Worm (Caenorhabditis elegans) whole organism, L3 larva: ENCODE results near the gene C44C1.6.

Experiments used
- R02D3.7 ChIP-seq: fragments of 150-350 bp; optimal IDR thresholded peaks from 2 replicates; lab custom pipeline; 2014; ENCODE audit warnings: missing biosample characterization, missing genetic modification characterization
- ZK546.5 ChIP-seq: sonication (generic microtip); optimal IDR thresholded peaks from 2 replicates; lab custom pipeline; 2017; ENCODE audit warnings: missing biosample characterization, missing genetic modification characterization
- ama-1 ChIP-seq: fragments of 150-350 bp; optimal IDR thresholded peaks from 2 replicates; lab custom pipeline; 2018
- ceh-16 ChIP-seq: sonication (generic microtip); optimal IDR thresholded peaks from 2 replicates; lab custom pipeline; 2017; ENCODE audit warnings: missing biosample characterization, missing genetic modification characterization
- ceh-28 ChIP-seq: fragments of 150-350 bp; optimal IDR thresholded peaks from 2 replicates; lab custom pipeline; 2014; ENCODE audit warnings: missing biosample characterization, missing genetic modification reagents, missing genetic modification characterization
- ceh-82 ChIP-seq: fragments of 150-350 bp; optimal IDR thresholded peaks from 2 replicates; lab custom pipeline; 2014; ENCODE audit warnings: missing biosample characterization, missing genetic modification characterization
- ceh-9 ChIP-seq: sonication (generic microtip); optimal IDR thresholded peaks from 2 replicates; lab custom pipeline; 2018; ENCODE audit warnings: missing biosample characterization, missing genetic modification characterization
- daf-12 ChIP-seq: fragments of 150-350 bp; optimal IDR thresholded peaks from 2 replicates; lab custom pipeline; 2014; ENCODE audit warnings: missing biosample characterization, missing genetic modification reagents, missing genetic modification characterization
- egl-27 ChIP-seq: sonication (generic microtip); optimal IDR thresholded peaks from 4 replicates; lab custom pipeline; 2017; ENCODE audit warnings: missing biosample characterization, missing genetic modification reagents, missing genetic modification characterization
- egl-5 ChIP-seq: fragments of 150-350 bp; optimal IDR thresholded peaks from 2 replicates; lab custom pipeline; 2017; ENCODE audit warnings: missing biosample characterization, missing genetic modification reagents, missing genetic modification characterization, inconsistent platforms
- elt-1 ChIP-seq: fragments of 150-350 bp; optimal IDR thresholded peaks from 2 replicates; lab custom pipeline; 2014; ENCODE audit warnings: missing biosample characterization, missing genetic modification characterization
- elt-2 ChIP-seq: sonication (generic microtip); optimal IDR thresholded peaks from 2 replicates; lab custom pipeline; 2016; ENCODE audit warnings: missing genetic modification reagents, mild to moderate bottlenecking, missing genetic modification characterization, missing compliant biosample characterization
- fkh-10 ChIP-seq: sonication (generic microtip); optimal IDR thresholded peaks from 2 replicates; lab custom pipeline; 2017; ENCODE audit warnings: missing biosample characterization, missing genetic modification reagents, missing genetic modification characterization
- fkh-2 ChIP-seq: fragments of 150-350 bp; optimal IDR thresholded peaks from 2 replicates; lab custom pipeline; 2014; ENCODE audit warnings: missing biosample characterization, missing genetic modification reagents, missing genetic modification characterization
- fos-1 ChIP-seq: fragments of 150-350 bp; optimal IDR thresholded peaks from 2 replicates; lab custom pipeline; 2014; ENCODE audit warnings: missing biosample characterization, missing genetic modification characterization
- lin-15B ChIP-seq: fragments of 150-350 bp; optimal IDR thresholded peaks from 2 replicates; lab custom pipeline; 2014; ENCODE audit warnings: missing biosample characterization, missing genetic modification characterization
- lin-39 ChIP-seq: fragments of 150-350 bp; optimal IDR thresholded peaks from 2 replicates; lab custom pipeline; 2018; ENCODE audit warnings: missing biosample characterization, missing genetic modification reagents, missing genetic modification characterization
- lsy-12 ChIP-seq: sonication (generic microtip); optimal IDR thresholded peaks from 2 replicates; lab custom pipeline; 2016; ENCODE audit warnings: mild to moderate bottlenecking, missing genetic modification characterization, missing compliant biosample characterization
- nfya-1 ChIP-seq: sonication (generic microtip); optimal IDR thresholded peaks from 2 replicates; lab custom pipeline; 2017; ENCODE audit warnings: missing genetic modification characterization, mild to moderate bottlenecking, missing compliant biosample characterization, antibody characterized with exemption, moderate library complexity; ENCODE audit not compliant: insufficient read depth
- nhr-11 ChIP-seq: fragments of 150-350 bp; optimal IDR thresholded peaks from 2 replicates; lab custom pipeline; 2014; ENCODE audit warnings: missing biosample characterization, missing genetic modification characterization
- nhr-12 ChIP-seq: fragments of 150-350 bp; optimal IDR thresholded peaks from 2 replicates; lab custom pipeline; 2014; ENCODE audit warnings: missing biosample characterization, missing genetic modification characterization
- nhr-25 ChIP-seq: sonication (generic microtip); optimal IDR thresholded peaks from 2 replicates; lab custom pipeline; 2017; ENCODE audit warnings: missing biosample characterization, missing genetic modification characterization
- nhr-28 ChIP-seq: fragments of 150-350 bp; optimal IDR thresholded peaks from 2 replicates; lab custom pipeline; 2014; ENCODE audit warnings: missing biosample characterization, missing genetic modification characterization
- nhr-43 ChIP-seq: sonication (generic microtip); optimal IDR thresholded peaks from 2 replicates; lab custom pipeline; 2016; ENCODE audit warnings: mild to moderate bottlenecking, missing genetic modification characterization, missing compliant biosample characterization; ENCODE audit not compliant: poor library complexity, severe bottlenecking
- nhr-67 ChIP-seq: fragments of 150-350 bp; optimal IDR thresholded peaks from 2 replicates; lab custom pipeline; 2014; ENCODE audit warnings: missing biosample characterization, missing genetic modification characterization
- nhr-76 ChIP-seq: fragments of 150-350 bp; sonication (generic microtip); optimal IDR thresholded peaks from 5 replicates; lab custom pipeline; 2014; ENCODE audit warnings: missing biosample characterization, missing genetic modification characterization
- pha-4 ChIP-seq: fragments of 150-350 bp; optimal IDR thresholded peaks from 2 replicates; lab custom pipeline; 2014; ENCODE audit warnings: missing biosample characterization, missing genetic modification reagents, missing genetic modification characterization
- pqm-1 ChIP-seq: fragments of 150-350 bp; optimal IDR thresholded peaks from 2 replicates; lab custom pipeline; 2017; ENCODE audit warnings: missing biosample characterization, missing genetic modification characterization, inconsistent platforms
- sea-2 ChIP-seq: fragments of 150-350 bp; sonication (generic microtip); optimal IDR thresholded peaks from 4 replicates; lab custom pipeline; 2014; ENCODE audit warnings: missing biosample characterization, missing genetic modification reagents, missing genetic modification characterization
- tbx-2 ChIP-seq: sonication (generic microtip); optimal IDR thresholded peaks from 2 replicates; lab custom pipeline; 2016; ENCODE audit warnings: mild to moderate bottlenecking, missing genetic modification characterization, missing compliant biosample characterization
- unc-39 ChIP-seq: sonication (generic microtip); optimal IDR thresholded peaks from 4 replicates; lab custom pipeline; 2017; ENCODE audit warnings: missing biosample characterization, missing genetic modification characterization
- unc-62 ChIP-seq: fragments of 150-350 bp; sonication (generic microtip); optimal IDR thresholded peaks from 4 replicates; lab custom pipeline; 2014; ENCODE audit warnings: missing biosample characterization, missing genetic modification reagents, missing genetic modification characterization
- zag-1 ChIP-seq: fragments of 150-350 bp; optimal IDR thresholded peaks from 2 replicates; lab custom pipeline; 2014; ENCODE audit warnings: missing biosample characterization, missing genetic modification characterization
- ztf-11 ChIP-seq: fragments of 150-350 bp; optimal IDR thresholded peaks from 2 replicates; lab custom pipeline; 2014; ENCODE audit warnings: missing biosample characterization, missing genetic modification characterization
- ztf-4 ChIP-seq: fragments of 150-350 bp; optimal IDR thresholded peaks from 2 replicates; lab custom pipeline; 2014; ENCODE audit warnings: missing biosample characterization, missing genetic modification characterization

Gene C44C1.6

ce11 chrX:949466-949865 is 20.6 kb downstream of the C44C1.6 start (continued):
- TF ChIP-seq nhr-25 (peak; percentile 81), ZK546.5 (tag; lab: Kevin White, UChicago) (no peak), fkh-2 (tag; lab: Kevin White, UChicago) (peak; percentile 70), lin-15B (tag; lab: Kevin White, UChicago) (peak; percentile 77), elt-2 (tag; lab: Kevin White, UChicago) (peak; percentile 43), pqm-1 (tag; lab: Kevin White, UChicago) (no peak), unc-39 (tag; lab: Kevin White, UChicago) (peak; percentile 8), sea-2 (peak; percentile 71), ceh-16 (tag; lab: Kevin White, UChicago) (no peak), nhr-76 (tag; lab: Kevin White, UChicago) (no peak), tbx-2 (tag; lab: Kevin White, UChicago) (peak; percentile 84), R02D3.7 (tag; lab: Kevin White, UChicago) (peak; percentile 80), ceh-9 (tag; lab: Kevin White, UChicago) (no peak), zag-1 (tag; lab: Kevin White, UChicago) (peak; percentile 79)
- TF ChIP-seq, all 47 proteins: peak for 32

ce11 chrX:948783-949182 is 21.3 kb downstream of the C44C1.6 start, which contains the start of gene sms-2:
sms-2 (minus strand) TSS chrX:948883.
- no peak for TF ChIP-seq lsy-12 (tag; lab: Kevin White, UChicago)
- no peak for TF ChIP-seq tbx-2 (tag; lab: Kevin White, UChicago)
- no peak for TF ChIP-seq elt-2 (tag; lab: Kevin White, UChicago)
- TF ChIP-seq nhr-67 (tag; lab: Kevin White, UChicago) = no peak
- TF ChIP-seq ceh-9 (tag; lab: Kevin White, UChicago) = no peak
- no peak for TF ChIP-seq unc-62 (GFP tag; lab: Kevin White, UChicago)
- no peak for TF ChIP-seq nfya-1 (tag; lab: Kevin White, UChicago)
- no peak for TF ChIP-seq nhr-76 (tag; lab: Kevin White, UChicago)
- TF ChIP-seq nhr-28 (tag; lab: Kevin White, UChicago) = no peak
- TF ChIP-seq nhr-43 (tag; lab: Kevin White, UChicago) = no peak
- TF ChIP-seq ceh-82 (tag; lab: Kevin White, UChicago) = no peak
- TF ChIP-seq lin-39 (tag; lab: Kevin White, UChicago) = no peak
- TF ChIP-seq ztf-11 (tag; lab: Kevin White, UChicago) = no peak
- no peak for TF ChIP-seq daf-12 (tag; lab: Kevin White, UChicago)
- no peak for TF ChIP-seq egl-5 (tag; lab: Kevin White, UChicago)
- no peak for TF ChIP-seq egl-27 (tag; lab: Kevin White, UChicago)

DNA sequence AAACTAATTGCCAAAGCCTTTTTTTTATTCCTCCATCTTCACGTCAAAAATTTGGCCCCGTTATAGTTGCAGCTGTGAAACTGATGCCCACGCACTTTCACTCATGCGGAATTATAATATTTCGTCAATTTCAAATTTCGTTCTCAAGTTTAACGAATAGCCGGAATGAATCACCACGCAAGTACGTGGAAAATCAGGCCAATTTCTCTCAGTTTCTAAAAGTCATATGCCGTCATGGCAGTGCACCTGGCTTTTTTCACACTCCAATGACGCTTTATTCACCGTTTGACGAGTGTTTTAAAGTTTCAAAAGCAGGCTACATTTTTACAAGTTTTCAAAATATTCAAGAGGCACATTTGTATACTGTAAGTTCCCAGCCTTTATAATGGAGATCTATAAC is 22.2 kb downstream of the C44C1.6 start:
- no peak for TF ChIP-seq ceh-28
- TF ChIP-seq daf-12 (tag; lab: Kevin White, UChicago) = no peak
- no peak for TF ChIP-seq nhr-11 (tag; lab: Kevin White, UChicago)
- no peak for TF ChIP-seq nfya-1 (tag; lab: Kevin White, UChicago)
- no peak for TF ChIP-seq tbx-2 (tag; lab: Kevin White, UChicago)
- TF ChIP-seq pha-4 (tag; lab: Kevin White, UChicago) = no peak
- TF ChIP-seq nhr-12 = no peak
- TF ChIP-seq elt-2 (tag; lab: Kevin White, UChicago) = no peak
- TF ChIP-seq ama-1 (lab: Kevin White, UChicago) = no peak
- no peak for TF ChIP-seq fos-1 (tag; lab: Kevin White, UChicago)
- no peak for TF ChIP-seq ztf-4 (tag; lab: Kevin White, UChicago)
- no peak for TF ChIP-seq nhr-25
- TF ChIP-seq ztf-11 (tag; lab: Kevin White, UChicago) = no peak
- TF ChIP-seq elt-1 = no peak
- TF ChIP-seq egl-5 (tag; lab: Kevin White, UChicago) = no peak
- TF ChIP-seq, all 47 proteins: peak for 0

DNA sequence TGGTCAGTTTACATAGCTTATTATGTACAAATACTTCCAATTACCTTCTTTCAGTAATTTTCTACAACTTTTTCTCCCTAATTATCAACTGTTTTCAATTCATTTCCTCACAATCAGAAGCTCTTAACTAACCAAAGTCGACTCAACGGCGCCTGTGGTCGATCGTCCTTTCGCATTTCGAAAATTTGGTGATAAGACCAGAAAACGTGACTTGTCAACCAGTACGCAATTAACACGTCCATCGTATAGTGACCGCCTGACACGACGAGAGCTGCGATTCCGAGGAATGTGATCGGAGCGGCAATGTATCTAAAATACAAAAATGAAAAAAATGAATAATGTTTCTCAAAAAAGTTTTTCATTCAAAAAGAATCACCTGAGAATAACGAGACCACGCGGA is 24.4 kb downstream of the C44C1.6 start:
- TF ChIP-seq fkh-10 (GFP tag; lab: Kevin White, UChicago) (no peak), nhr-25 (no peak), elt-2 (tag; lab: Kevin White, UChicago) (peak; percentile 80), nfya-1 (tag; lab: Kevin White, UChicago) (peak; percentile 80), nhr-12 (no peak), pqm-1 (tag; lab: Kevin White, UChicago) (peak; percentile 59), nhr-67 (tag; lab: Kevin White, UChicago) (no peak), pha-4 (tag; lab: Kevin White, UChicago) (peak; percentile 31)
- TF ChIP-seq, all 47 proteins: peak for 4
